Worm (Caenorhabditis elegans) whole organism, dauer: ENCODE data around the gene her-1.
A peak's percentile ranks its signal among the peaks of the same experiment; 100 is the strongest.

Experiments used
- unc-62 ChIP-seq: sonication (generic microtip); optimal IDR thresholded peaks from 2 replicates; lab custom pipeline; 2017; ENCODE audit warnings: missing biosample characterization, missing genetic modification reagents, missing genetic modification characterization

The her-1 gene

ce11 chrV:9730743-9731706, 34.2 kb downstream of the her-1 start:
- peak; percentile 28 for TF ChIP-seq unc-62 (GFP tag; lab: Kevin White, UChicago)

DNA sequence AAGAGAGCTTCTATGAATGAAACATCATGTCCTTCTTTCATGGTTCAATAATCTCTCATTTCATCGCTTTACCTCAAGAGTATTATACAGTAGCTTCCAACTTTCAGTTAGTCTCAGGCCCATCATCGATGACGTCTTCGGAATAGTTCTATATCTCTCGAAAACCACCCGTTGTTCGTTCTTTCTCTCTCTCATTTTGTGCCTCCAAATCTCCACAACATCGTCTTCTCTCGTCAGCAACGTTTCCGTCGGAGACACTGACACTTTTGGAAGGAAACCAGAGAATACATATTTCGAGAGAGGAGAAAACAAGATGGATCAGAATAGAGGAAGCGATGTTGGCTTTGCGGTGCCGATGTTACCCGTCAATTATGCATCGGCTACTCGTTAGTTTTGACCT, 35.0 kb downstream of the her-1 start:
- no peak for TF ChIP-seq unc-62 (GFP tag; lab: Kevin White, UChicago)

- no peak for TF ChIP-seq unc-62 (GFP tag; lab: Kevin White, UChicago)
Observed at ce11 chrV:9733920-9734454, 37.2 kb downstream of the her-1 start, which contains the start of gene cal-7. Gene cal-7 (plus strand): TSS chrV:9734103.

DNA sequence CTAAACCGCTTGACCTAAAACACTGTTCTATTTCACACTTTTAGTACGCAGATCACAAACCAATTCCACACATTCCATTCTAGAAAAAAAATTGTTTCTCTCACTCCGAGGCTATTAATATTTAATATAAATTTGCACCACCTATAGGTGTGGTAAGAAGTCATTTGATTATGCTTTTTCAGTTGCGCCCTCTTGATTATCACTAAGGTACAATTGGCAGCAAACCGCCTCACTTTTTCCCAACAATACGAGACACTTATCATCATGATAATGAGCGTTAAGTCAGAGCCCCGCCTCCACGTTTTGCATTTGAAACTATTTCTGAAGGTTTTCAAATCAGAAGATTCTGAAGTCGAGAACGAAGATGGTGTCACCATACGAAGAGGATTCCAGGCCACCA, 40.5 kb downstream of the her-1 start, which contains the start of gene aqp-4:
Gene aqp-4 (plus strand): TSS at position 270 of the 400 bp plus-strand sequence.
- TF ChIP-seq unc-62 (GFP tag; lab: Kevin White, UChicago), result no peak

- TF ChIP-seq unc-62 (GFP tag; lab: Kevin White, UChicago), result no peak
Observed at ce11 chrV:9738077-9738705, 41.4 kb downstream of the her-1 start.

- TF ChIP-seq unc-62 (GFP tag; lab: Kevin White, UChicago), result no peak
Observed at ce11 chrV:9739402-9739801, 42.6 kb downstream of the her-1 start, which contains the start of gene marc-1. Gene marc-1 (plus strand): TSS chrV:9739702.

ce11 chrV:9740858-9741257, 44.0 kb downstream of the her-1 start, which contains the start of gene sta-2:
Gene sta-2 (plus strand): TSS chrV:9741206.
- no peak for TF ChIP-seq unc-62 (GFP tag; lab: Kevin White, UChicago)

ce11 chrV:9744934-9745333, 48.1 kb downstream of the her-1 start, which contains the start of gene F58E6.13:
Gene F58E6.13 (plus strand): TSS chrV:9745234.
- no peak for TF ChIP-seq unc-62 (GFP tag; lab: Kevin White, UChicago)

DNA sequence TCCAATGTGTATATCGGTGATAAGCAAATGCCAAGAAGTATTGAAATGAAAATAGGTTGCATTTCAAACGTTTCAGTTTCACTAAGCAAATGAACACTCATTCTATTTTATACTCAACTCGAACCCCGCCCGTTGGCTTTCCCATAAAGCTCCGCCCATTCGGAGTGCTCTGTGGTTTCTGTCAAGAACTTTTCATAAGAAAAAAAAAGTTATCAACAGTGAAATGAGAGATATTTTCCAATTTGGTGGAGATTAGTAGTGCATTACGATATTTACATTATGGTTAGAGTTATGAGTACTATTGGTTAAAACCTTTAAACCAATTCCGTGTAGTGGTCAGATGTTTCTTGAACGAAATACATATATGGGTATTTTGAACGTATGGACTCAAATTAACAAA, 53.5 kb downstream of the her-1 start, which contains the start of gene F58E6.4:
Gene F58E6.4 (minus strand): TSS at position 101 of the 400 bp plus-strand sequence.
- no peak for TF ChIP-seq unc-62 (GFP tag; lab: Kevin White, UChicago)
